Fruit fly (Drosophila melanogaster) Kc167 (cell line): ENCODE data around the gene phol.

ENCODE experiments used
- Myc ChIP-seq: fragments of >200 bp; optimal IDR thresholded peaks from 2 replicates; lab custom pipeline; 2017; ENCODE audit warnings: missing external identifiers
- Sin3A ChIP-seq: fragments of >200 bp; optimal IDR thresholded peaks from 2 replicates; lab custom pipeline; 2018; ENCODE audit warnings: missing external identifiers
- h ChIP-seq: fragments of >200 bp; optimal IDR thresholded peaks from 3 replicates; lab custom pipeline; 2018; ENCODE audit warnings: missing external identifiers
- insv ChIP-seq: fragments of >200 bp; optimal IDR thresholded peaks from 3 replicates; lab custom pipeline; 2018; ENCODE audit warnings: missing external identifiers
- psq ChIP-seq: fragments of >200 bp; optimal IDR thresholded peaks from 2 replicates; lab custom pipeline; 2017; ENCODE audit warnings: missing external identifiers
- ttk ChIP-seq: sonication (Bioruptor generic); optimal IDR thresholded peaks from 2 replicates; lab custom pipeline; 2017; ENCODE audit warnings: missing external identifiers

The phol gene

DNA sequence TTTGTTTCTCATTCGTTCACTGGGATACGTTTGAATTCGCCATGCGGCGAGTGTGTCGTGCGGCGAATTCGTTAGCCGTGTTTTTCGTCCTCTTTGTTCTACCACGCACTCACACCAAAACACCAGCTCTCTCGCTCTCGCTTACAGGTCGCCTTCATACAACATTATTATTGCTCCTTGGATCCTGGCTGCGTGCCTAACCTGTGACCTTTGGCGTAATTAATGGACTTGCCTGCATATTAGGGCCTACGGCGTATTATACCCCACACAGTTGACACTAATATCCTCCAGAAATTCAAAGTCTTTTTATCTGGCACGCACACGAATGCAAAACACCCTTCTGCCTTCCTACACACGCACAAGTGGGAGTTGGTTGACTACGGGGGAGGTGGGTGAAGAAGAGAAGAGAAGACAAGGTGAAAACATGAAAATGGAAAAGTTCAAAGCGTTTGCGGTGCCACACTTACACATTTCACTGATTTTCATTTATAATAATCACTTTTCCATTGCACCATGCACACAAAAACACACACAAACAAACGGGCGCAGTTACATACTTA lies 46.0 kb downstream of the phol start:
- TF ChIP-seq ttk: no peak
- TF ChIP-seq h (lab: Kevin White, UChicago): no peak
- TF ChIP-seq Sin3A: no peak
- TF ChIP-seq psq: no peak
- TF ChIP-seq insv (lab: Kevin White, UChicago): no peak
- no peak for TF ChIP-seq Myc

DNA sequence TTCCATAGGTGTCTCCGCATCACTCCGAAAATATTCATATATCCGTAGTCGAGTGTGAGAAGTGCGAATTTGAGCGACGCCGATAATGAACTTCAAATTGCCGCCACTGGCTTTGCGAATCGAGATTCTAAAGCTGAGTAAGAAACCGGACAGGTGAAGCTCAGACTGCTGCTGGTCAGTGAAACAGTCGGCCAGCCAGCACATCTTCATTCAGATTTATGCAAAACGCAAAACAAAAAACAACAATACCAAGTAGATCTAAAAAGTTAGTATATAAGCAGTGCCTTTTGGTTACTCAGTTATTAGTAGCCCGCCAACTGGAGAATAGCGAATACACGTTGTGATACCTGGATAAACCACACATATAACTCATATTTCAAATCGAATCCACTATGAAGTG lies 51.6 kb downstream of the phol start, which contains the start of gene Cpr67B:
Gene Cpr67B (plus strand): TSS at position 301 of the 400 bp plus-strand sequence.
- TF ChIP-seq Sin3A (no peak), h (lab: Kevin White, UChicago) (no peak), insv (lab: Kevin White, UChicago) (no peak), psq (no peak), ttk (no peak), Myc (no peak)
